Worm (Caenorhabditis elegans) whole organism, L3 larva: Measurements from ENCODE around the gene C09B9.4.
"Not testable (repeated sequence)": the region's sequence is repeated elsewhere in the genome, so short reads cannot be mapped to it uniquely, and the experiment has no call there.

Experiments used
- R02D3.7 ChIP-seq: fragments of 150-350 bp; optimal IDR thresholded peaks from 2 replicates; lab custom pipeline; 2014; ENCODE audit warnings: missing biosample characterization, missing genetic modification characterization
- aly-2 ChIP-seq: fragments of 150-350 bp; optimal IDR thresholded peaks from 2 replicates; lab custom pipeline; 2014; ENCODE audit warnings: missing biosample characterization, missing genetic modification characterization
- ama-1 ChIP-seq: fragments of 150-350 bp; optimal IDR thresholded peaks from 2 replicates; lab custom pipeline; 2018
- ceh-28 ChIP-seq: fragments of 150-350 bp; optimal IDR thresholded peaks from 2 replicates; lab custom pipeline; 2014; ENCODE audit warnings: missing biosample characterization, missing genetic modification reagents, missing genetic modification characterization
- ceh-9 ChIP-seq: sonication (generic microtip); optimal IDR thresholded peaks from 2 replicates; lab custom pipeline; 2018; ENCODE audit warnings: missing biosample characterization, missing genetic modification characterization
- daf-12 ChIP-seq: fragments of 150-350 bp; optimal IDR thresholded peaks from 2 replicates; lab custom pipeline; 2014; ENCODE audit warnings: missing biosample characterization, missing genetic modification reagents, missing genetic modification characterization
- elt-1 ChIP-seq: fragments of 150-350 bp; optimal IDR thresholded peaks from 2 replicates; lab custom pipeline; 2014; ENCODE audit warnings: missing biosample characterization, missing genetic modification characterization
- elt-2 ChIP-seq: sonication (generic microtip); optimal IDR thresholded peaks from 2 replicates; lab custom pipeline; 2016; ENCODE audit warnings: missing genetic modification reagents, mild to moderate bottlenecking, missing genetic modification characterization, missing compliant biosample characterization
- eor-1 ChIP-seq, 2 experiments: fragments of 150-350 bp; optimal IDR thresholded peaks; 2 replicates each; lab custom pipeline; 2014 to 2018; ENCODE audit warnings: missing biosample characterization in 2 of 2, missing genetic modification characterization in 2 of 2
- fkh-10 ChIP-seq: sonication (generic microtip); optimal IDR thresholded peaks from 2 replicates; lab custom pipeline; 2017; ENCODE audit warnings: missing biosample characterization, missing genetic modification reagents, missing genetic modification characterization
- fkh-2 ChIP-seq: fragments of 150-350 bp; optimal IDR thresholded peaks from 2 replicates; lab custom pipeline; 2014; ENCODE audit warnings: missing biosample characterization, missing genetic modification reagents, missing genetic modification characterization
- fos-1 ChIP-seq: fragments of 150-350 bp; optimal IDR thresholded peaks from 2 replicates; lab custom pipeline; 2014; ENCODE audit warnings: missing biosample characterization, missing genetic modification characterization
- hmg-11 ChIP-seq: sonication (generic microtip); optimal IDR thresholded peaks from 2 replicates; lab custom pipeline; 2016; ENCODE audit warnings: missing genetic modification characterization, missing compliant biosample characterization
- jun-1 ChIP-seq: fragments of 150-350 bp; optimal IDR thresholded peaks from 2 replicates; lab custom pipeline; 2014; ENCODE audit warnings: missing biosample characterization, missing genetic modification reagents, missing genetic modification characterization
- lin-15B ChIP-seq: fragments of 150-350 bp; optimal IDR thresholded peaks from 2 replicates; lab custom pipeline; 2014; ENCODE audit warnings: missing biosample characterization, missing genetic modification characterization
- lin-39 ChIP-seq: fragments of 150-350 bp; optimal IDR thresholded peaks from 2 replicates; lab custom pipeline; 2018; ENCODE audit warnings: missing biosample characterization, missing genetic modification reagents, missing genetic modification characterization
- mml-1 ChIP-seq: fragments of 150-350 bp; sonication (generic microtip); optimal IDR thresholded peaks from 3 replicates; lab custom pipeline; 2014; ENCODE audit warnings: missing biosample characterization, missing genetic modification characterization
- nhr-12 ChIP-seq: fragments of 150-350 bp; optimal IDR thresholded peaks from 2 replicates; lab custom pipeline; 2014; ENCODE audit warnings: missing biosample characterization, missing genetic modification characterization
- nhr-23 ChIP-seq: fragments of 150-350 bp; optimal IDR thresholded peaks from 2 replicates; lab custom pipeline; 2014; ENCODE audit warnings: missing biosample characterization, missing genetic modification reagents, missing genetic modification characterization
- nhr-237 ChIP-seq: fragments of 150-350 bp; optimal IDR thresholded peaks from 2 replicates; lab custom pipeline; 2014; ENCODE audit warnings: missing biosample characterization, missing genetic modification characterization
- nhr-28 ChIP-seq: fragments of 150-350 bp; optimal IDR thresholded peaks from 2 replicates; lab custom pipeline; 2014; ENCODE audit warnings: missing biosample characterization, missing genetic modification characterization
- nhr-43 ChIP-seq: sonication (generic microtip); optimal IDR thresholded peaks from 2 replicates; lab custom pipeline; 2016; ENCODE audit warnings: mild to moderate bottlenecking, missing genetic modification characterization, missing compliant biosample characterization; ENCODE audit not compliant: poor library complexity, severe bottlenecking
- nhr-67 ChIP-seq: fragments of 150-350 bp; optimal IDR thresholded peaks from 2 replicates; lab custom pipeline; 2014; ENCODE audit warnings: missing biosample characterization, missing genetic modification characterization
- nhr-76 ChIP-seq: fragments of 150-350 bp; sonication (generic microtip); optimal IDR thresholded peaks from 5 replicates; lab custom pipeline; 2014; ENCODE audit warnings: missing biosample characterization, missing genetic modification characterization
- nhr-77 ChIP-seq: fragments of 150-350 bp; optimal IDR thresholded peaks from 2 replicates; lab custom pipeline; 2014; ENCODE audit warnings: missing biosample characterization, missing genetic modification characterization
- pha-4 ChIP-seq: fragments of 150-350 bp; optimal IDR thresholded peaks from 2 replicates; lab custom pipeline; 2014; ENCODE audit warnings: missing biosample characterization, missing genetic modification reagents, missing genetic modification characterization
- pqm-1 ChIP-seq: fragments of 150-350 bp; optimal IDR thresholded peaks from 2 replicates; lab custom pipeline; 2017; ENCODE audit warnings: missing biosample characterization, missing genetic modification characterization, inconsistent platforms
- sea-2 ChIP-seq: fragments of 150-350 bp; sonication (generic microtip); optimal IDR thresholded peaks from 4 replicates; lab custom pipeline; 2014; ENCODE audit warnings: missing biosample characterization, missing genetic modification reagents, missing genetic modification characterization
- skn-1 ChIP-seq: fragments of 150-350 bp; optimal IDR thresholded peaks from 2 replicates; lab custom pipeline; 2014; ENCODE audit warnings: missing biosample characterization, missing genetic modification characterization
- tbx-2 ChIP-seq: sonication (generic microtip); optimal IDR thresholded peaks from 2 replicates; lab custom pipeline; 2016; ENCODE audit warnings: mild to moderate bottlenecking, missing genetic modification characterization, missing compliant biosample characterization
- unc-39 ChIP-seq: sonication (generic microtip); optimal IDR thresholded peaks from 4 replicates; lab custom pipeline; 2017; ENCODE audit warnings: missing biosample characterization, missing genetic modification characterization
- unc-62 ChIP-seq: fragments of 150-350 bp; sonication (generic microtip); optimal IDR thresholded peaks from 4 replicates; lab custom pipeline; 2014; ENCODE audit warnings: missing biosample characterization, missing genetic modification reagents, missing genetic modification characterization
- zag-1 ChIP-seq: fragments of 150-350 bp; optimal IDR thresholded peaks from 2 replicates; lab custom pipeline; 2014; ENCODE audit warnings: missing biosample characterization, missing genetic modification characterization
- ztf-11 ChIP-seq: fragments of 150-350 bp; optimal IDR thresholded peaks from 2 replicates; lab custom pipeline; 2014; ENCODE audit warnings: missing biosample characterization, missing genetic modification characterization
- ztf-4 ChIP-seq: fragments of 150-350 bp; optimal IDR thresholded peaks from 2 replicates; lab custom pipeline; 2014; ENCODE audit warnings: missing biosample characterization, missing genetic modification characterization

The C09B9.4 gene

ce11 chrIV:5017075-5017474 is 16.1 kb downstream of the C09B9.4 start, which contains the start of gene T28H11.7:
T28H11.7 (minus strand) TSS chrIV:5017175.
- not testable (repeated sequence) for TF ChIP-seq jun-1 (tag; lab: Kevin White, UChicago); skn-1 (tag; lab: Kevin White, UChicago); elt-1

- not testable (repeated sequence) for TF ChIP-seq nhr-28 (tag; lab: Kevin White, UChicago); ceh-28; nhr-76 (tag; lab: Kevin White, UChicago)
These were observed 16.7 kb downstream of the C09B9.4 start, which contains the start of gene ssq-4 for ce11 chrIV:5016461-5016860. ssq-4 (plus strand) TSS chrIV:5016479.

ce11 chrIV:5012241-5012640 is 20.9 kb downstream of the C09B9.4 start, which contains the start of gene srm-1:
srm-1 (plus strand) TSS chrIV:5012541.
- TF ChIP-seq unc-39 (tag; lab: Kevin White, UChicago): no peak
- TF ChIP-seq elt-2: no peak
- TF ChIP-seq ztf-4 (tag; lab: Kevin White, UChicago): no peak
- TF ChIP-seq pqm-1 (tag; lab: Kevin White, UChicago): no peak
- TF ChIP-seq fkh-2 (tag; lab: Kevin White, UChicago): no peak
- TF ChIP-seq nhr-43: no peak
- no peak for TF ChIP-seq eor-1 (tag; optimal IDR thresholded peaks at IDR 0.05; lab: Kevin White, UChicago)
- no peak for TF ChIP-seq tbx-2 (tag; lab: Kevin White, UChicago)
- TF ChIP-seq R02D3.7 (tag; lab: Kevin White, UChicago): no peak

ce11 chrIV:5008378-5008777 is 24.8 kb downstream of the C09B9.4 start, which contains the start of gene srm-2:
srm-2 (plus strand) TSS chrIV:5008678.
- TF ChIP-seq jun-1 (tag; lab: Kevin White, UChicago): no peak
- no peak for TF ChIP-seq nhr-67 (tag; lab: Kevin White, UChicago)
- no peak for TF ChIP-seq daf-12

ce11 chrIV:5005154-5005553 is 28.0 kb downstream of the C09B9.4 start:
- TF ChIP-seq fkh-10 (GFP tag; lab: Kevin White, UChicago) (no peak), nhr-76 (tag; lab: Kevin White, UChicago) (no peak), fos-1 (tag; lab: Kevin White, UChicago) (no peak), ztf-4 (tag; lab: Kevin White, UChicago) (no peak), zag-1 (no peak), elt-2 (no peak), nhr-23 (tag; lab: Kevin White, UChicago) (no peak), lin-15B (tag; lab: Kevin White, UChicago) (no peak), ceh-9 (tag; lab: Kevin White, UChicago) (no peak), elt-1 (no peak), aly-2 (tag; lab: Kevin White, UChicago) (no peak), nhr-77 (tag; lab: Kevin White, UChicago) (no peak), ztf-11 (no peak), R02D3.7 (tag; lab: Kevin White, UChicago) (no peak), ama-1 (lab: Kevin White, UChicago) (no peak), nhr-237 (no peak), sea-2 (GFP tag; lab: Kevin White, UChicago) (no peak), mml-1 (no peak), nhr-12 (tag; lab: Kevin White, UChicago) (no peak)

- TF ChIP-seq pha-4 (tag; lab: Kevin White, UChicago) (no peak), tbx-2 (tag; lab: Kevin White, UChicago) (no peak), lin-39 (tag; lab: Kevin White, UChicago) (no peak), hmg-11 (tag; lab: Kevin White, UChicago) (no peak), fos-1 (tag; lab: Kevin White, UChicago) (no peak), mml-1 (no peak), nhr-76 (tag; lab: Kevin White, UChicago) (no peak), nhr-67 (tag; lab: Kevin White, UChicago) (no peak), sea-2 (GFP tag; lab: Kevin White, UChicago) (no peak), R02D3.7 (tag; lab: Kevin White, UChicago) (no peak), unc-62 (no peak), ztf-11 (no peak), eor-1 (tag; optimal IDR thresholded peaks at IDR 0.05; lab: Kevin White, UChicago) (no peak), nhr-23 (tag; lab: Kevin White, UChicago) (no peak), fkh-2 (tag; lab: Kevin White, UChicago) (no peak), ceh-9 (tag; lab: Kevin White, UChicago) (no peak), jun-1 (tag; lab: Kevin White, UChicago) (no peak)
These were observed 30.7 kb downstream of the C09B9.4 start, which contains the start of gene pes-1 for ce11 chrIV:5002448-5002847. pes-1 (plus strand) TSS chrIV:5002748.
